Fruit fly (Drosophila melanogaster): ENCODE measurements around the gene Sytalpha.

DNA sequence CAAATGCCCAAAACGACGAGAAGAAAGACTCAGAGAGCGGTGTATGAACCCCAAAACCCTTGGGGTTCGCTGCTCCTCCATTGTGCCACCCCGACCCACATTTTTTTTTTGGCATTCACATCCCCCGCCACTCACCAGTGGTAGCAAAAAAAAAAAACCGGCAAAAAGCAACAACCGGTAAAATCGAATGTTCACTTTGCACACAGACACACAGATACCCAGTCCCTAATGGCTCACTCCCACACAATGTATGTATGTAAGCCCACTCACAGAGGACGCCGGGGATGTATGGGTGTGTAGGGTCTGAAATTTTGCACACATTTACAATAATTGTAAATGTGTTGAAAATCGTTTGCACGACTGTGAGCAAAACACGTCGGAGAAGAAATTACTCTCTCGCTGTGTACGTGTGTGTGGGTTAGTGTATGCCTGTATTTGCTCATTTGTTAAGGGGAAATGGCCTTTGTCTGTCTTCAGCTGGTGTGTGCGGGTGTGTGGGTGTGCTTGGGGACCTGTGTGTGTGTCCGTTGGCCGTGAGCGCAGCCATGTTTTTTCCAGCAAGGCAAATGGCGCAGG, 17.6 kb upstream of the Sytalpha start:
- no peak for TF ChIP-seq Sin3A (optimal IDR thresholded peaks at IDR 0.05)
- TF ChIP-seq psq (optimal IDR thresholded peaks at IDR 0.05) = no peak
